Worm (Caenorhabditis elegans): Measurements from ENCODE around the gene F57C12.6.

- TF ChIP-seq ceh-36 (tag; optimal IDR thresholded peaks at IDR 0.05) (no peak), ama-1 (optimal IDR thresholded peaks at IDR 0.05) (no peak), hmg-4 (GFP tag; optimal IDR thresholded peaks at IDR 0.05) (no peak), tbx-11 (GFP tag; IDR thresholded peaks at IDR 0.05) (no peak), pes-1 (GFP tag; IDR thresholded peaks at IDR 0.05) (no peak), tbx-37 (GFP tag; conservative IDR thresholded peaks at IDR 0.05) (no peak)
Observed at ce11 chrX:553875-554274, at the start of gene F57C12.6.

Measured in whole organism, early embryonic.